Fruit fly (Drosophila melanogaster) whole organism, embryonic: Measurements from ENCODE around the gene Tim17b1.

Experiments used
- Abd-B ChIP-seq: fragments of 200-800 bp; sonication (Bioruptor generic); optimal IDR thresholded peaks from 2 replicates; lab custom pipeline; 2018; ENCODE audit warnings: missing biosample characterization, mild to moderate bottlenecking, missing genetic modification characterization, moderate library complexity
- Adf1 ChIP-seq: fragments of 200-800 bp; sonication (Bioruptor generic); IDR thresholded peaks from 2 replicates; pipeline ENCODE4 v1.3.6; 2022; ENCODE audit warnings: missing biosample characterization, missing genetic modification characterization
- Atf6 ChIP-seq: fragments of 200-800 bp; sonication (Bioruptor generic); IDR thresholded peaks from 2 replicates; pipeline ENCODE4 v1.3.6; 2022; ENCODE audit warnings: missing biosample characterization, missing genetic modification characterization
- CG10366 ChIP-seq: fragments of 200-800 bp; sonication (Bioruptor generic); IDR thresholded peaks from 2 replicates; pipeline ENCODE4 v1.3.6; 2022; ENCODE audit warnings: missing biosample characterization, missing genetic modification characterization
- CG10462 ChIP-seq: fragments of 200-800 bp; sonication (Bioruptor generic); optimal IDR thresholded peaks from 2 replicates; lab custom pipeline; 2016; ENCODE audit warnings: missing biosample characterization, missing genetic modification characterization
- CG12299 ChIP-seq: fragments of 200-800 bp; sonication (Bioruptor generic); optimal IDR thresholded peaks from 2 replicates; lab custom pipeline; 2018; ENCODE audit warnings: missing biosample characterization, mild to moderate bottlenecking, missing genetic modification characterization
- CG18011 ChIP-seq: fragments of 200-800 bp; sonication (Bioruptor generic); optimal IDR thresholded peaks from 2 replicates; lab custom pipeline; 2017; ENCODE audit warnings: missing biosample characterization, missing genetic modification characterization, mild to moderate bottlenecking, moderate library complexity, missing genotype
- CG30403 ChIP-seq: fragments of 200-800 bp; sonication (Bioruptor generic); optimal IDR thresholded peaks from 3 replicates; lab custom pipeline; 2016; ENCODE audit warnings: missing biosample characterization, missing genetic modification characterization
- CG33557 ChIP-seq: fragments of 200-800 bp; sonication (Bioruptor generic); optimal IDR thresholded peaks from 2 replicates; lab custom pipeline; 2019; ENCODE audit warnings: missing biosample characterization, mild to moderate bottlenecking, missing genetic modification characterization, moderate library complexity
- CG3995 ChIP-seq: fragments of 200-800 bp; sonication (Bioruptor generic); optimal IDR thresholded peaks from 3 replicates; lab custom pipeline; 2016; ENCODE audit warnings: missing biosample characterization, missing genetic modification characterization
- CG4404 ChIP-seq: fragments of 200-800 bp; sonication (Bioruptor generic); IDR thresholded peaks from 2 replicates; pipeline ENCODE4 v1.3.6; 2022; ENCODE audit warnings: missing biosample characterization, missing genetic modification characterization
- CG5245 ChIP-seq: fragments of 200-800 bp; sonication (Bioruptor generic); optimal IDR thresholded peaks from 3 replicates; lab custom pipeline; 2016; ENCODE audit warnings: missing biosample characterization, missing genetic modification characterization
- CG7372 ChIP-seq: fragments of 200-800 bp; sonication (Bioruptor generic); IDR thresholded peaks from 2 replicates; pipeline ENCODE4 v1.3.6; 2022; ENCODE audit warnings: missing biosample characterization, missing genetic modification characterization
- CG7556 ChIP-seq: fragments of 200-800 bp; sonication (Bioruptor generic); optimal IDR thresholded peaks from 2 replicates; lab custom pipeline; 2017; ENCODE audit warnings: missing biosample characterization, mild to moderate bottlenecking, missing genetic modification characterization
- CG9876 ChIP-seq: fragments of 200-800 bp; sonication (Bioruptor generic); optimal IDR thresholded peaks from 2 replicates; lab custom pipeline; 2016; ENCODE audit warnings: missing biosample characterization, missing genetic modification characterization
- CoRest ChIP-seq: fragments of 200-800 bp; sonication (Bioruptor generic); optimal IDR thresholded peaks from 3 replicates; lab custom pipeline; 2018; ENCODE audit warnings: missing biosample characterization, mild to moderate bottlenecking, missing genetic modification characterization, moderate library complexity
- D ChIP-seq, 2 experiments: fragments of 200-800 bp in 1 of 2; fragments of >200 bp in 1 of 2; sonication (Bioruptor generic) in 1 of 2; optimal IDR thresholded peaks; 2 replicates in 1 of 2; 3 replicates in 1 of 2; lab custom pipeline; 2017; ENCODE audit warnings: mild to moderate bottlenecking in 1 of 2, missing biosample characterization in 1 of 2, missing genetic modification characterization in 1 of 2, missing genetic modification reagents in 1 of 2
- D19A ChIP-seq: fragments of 200-800 bp; optimal IDR thresholded peaks from 3 replicates; lab custom pipeline; 2019; ENCODE audit warnings: missing biosample characterization, mild to moderate bottlenecking, missing genetic modification characterization, moderate library complexity
- Dref ChIP-seq: fragments of 200-800 bp; sonication (Bioruptor generic); IDR thresholded peaks from 2 replicates; pipeline ENCODE4 v1.3.6; 2022; ENCODE audit warnings: missing biosample characterization, missing genetic modification characterization
- E2f1 ChIP-seq: fragments of 200-800 bp; sonication (Bioruptor generic); IDR thresholded peaks from 2 replicates; pipeline ENCODE4 v1.3.6; 2022; ENCODE audit warnings: missing biosample characterization, missing genetic modification characterization
- ERR ChIP-seq: fragments of 200-800 bp; sonication (Bioruptor generic); optimal IDR thresholded peaks from 2 replicates; lab custom pipeline; 2016; ENCODE audit warnings: missing biosample characterization, missing genetic modification characterization
- Ets97D ChIP-seq: fragments of 200-800 bp; sonication (Bioruptor generic); optimal IDR thresholded peaks from 3 replicates; lab custom pipeline; 2016; ENCODE audit warnings: missing biosample characterization, missing genetic modification characterization
- Gsc ChIP-seq: fragments of 200-800 bp; sonication (Bioruptor generic); IDR thresholded peaks from 2 replicates; pipeline ENCODE4 v1.3.6; 2022; ENCODE audit warnings: missing biosample characterization, missing genetic modification characterization
- Hey ChIP-seq: fragments of 200-800 bp; sonication (Bioruptor generic); optimal IDR thresholded peaks from 3 replicates; lab custom pipeline; 2018; ENCODE audit warnings: missing biosample characterization, mild to moderate bottlenecking, missing genetic modification characterization
- Opbp ChIP-seq: fragments of 200-800 bp; sonication (Bioruptor generic); IDR thresholded peaks from 3 replicates; pipeline ENCODE4 v1.3.6; 2022; ENCODE audit warnings: missing biosample characterization, missing genetic modification characterization; ENCODE audit not compliant: partially characterized antibody
- Scr ChIP-seq: fragments of 200-800 bp; sonication (Bioruptor generic); IDR thresholded peaks from 2 replicates; pipeline ENCODE4 v1.3.6; 2022; ENCODE audit warnings: missing biosample characterization, missing genetic modification characterization; ENCODE audit not compliant: partially characterized antibody
- ap ChIP-seq: fragments of 200-800 bp; sonication (Bioruptor generic); IDR thresholded peaks from 2 replicates; pipeline ENCODE4 v1.3.6; 2022; ENCODE audit warnings: missing biosample characterization, missing genetic modification characterization
- ara ChIP-seq: fragments of 200-800 bp; sonication (Bioruptor generic); IDR thresholded peaks from 2 replicates; pipeline ENCODE4 v1.3.6; 2022; ENCODE audit warnings: missing biosample characterization, missing genetic modification characterization
- crol ChIP-seq: fragments of 200-800 bp; sonication (Bioruptor generic); IDR thresholded peaks from 2 replicates; pipeline ENCODE4 v1.3.6; 2022; ENCODE audit warnings: missing biosample characterization, missing genetic modification characterization
- crp ChIP-seq, 2 experiments: fragments of 200-800 bp; sonication (Bioruptor generic); optimal IDR thresholded peaks; 2 replicates in 1 of 2; 3 replicates in 1 of 2; lab custom pipeline; 2017; ENCODE audit warnings: missing biosample characterization in 2 of 2, missing genetic modification characterization in 2 of 2, mild to moderate bottlenecking in 1 of 2, moderate library complexity in 1 of 2
- dati ChIP-seq: fragments of 200-800 bp; sonication (Bioruptor generic); IDR thresholded peaks from 2 replicates; pipeline ENCODE4 v1.3.6; 2022; ENCODE audit warnings: missing biosample characterization, missing genetic modification characterization
- exex ChIP-seq: fragments of 200-800 bp; sonication (Bioruptor generic); optimal IDR thresholded peaks from 4 replicates; lab custom pipeline; 2018; ENCODE audit warnings: missing biosample characterization, mild to moderate bottlenecking, missing genetic modification characterization, moderate library complexity
- grn ChIP-seq: fragments of 200-800 bp; sonication (Bioruptor generic); optimal IDR thresholded peaks from 3 replicates; lab custom pipeline; 2017; ENCODE audit warnings: missing biosample characterization, missing genetic modification characterization
- ham ChIP-seq: fragments of 200-800 bp; sonication (Bioruptor generic); IDR thresholded peaks from 2 replicates; pipeline ENCODE4 v1.3.6; 2022; ENCODE audit warnings: missing biosample characterization, missing genetic modification characterization
- hb ChIP-seq: fragments of 200-800 bp; sonication (Bioruptor generic); IDR thresholded peaks from 3 replicates; pipeline ENCODE4 v1.3.6; 2022; ENCODE audit warnings: missing biosample characterization, missing genetic modification characterization; ENCODE audit not compliant: partially characterized antibody
- jing ChIP-seq: fragments of 200-800 bp; sonication (Bioruptor generic); optimal IDR thresholded peaks from 2 replicates; lab custom pipeline; 2018; ENCODE audit warnings: missing biosample characterization, mild to moderate bottlenecking, missing genetic modification characterization
- lbe ChIP-seq: fragments of 200-800 bp; sonication (Bioruptor generic); optimal IDR thresholded peaks from 2 replicates; lab custom pipeline; 2016; ENCODE audit warnings: missing biosample characterization, mild to moderate bottlenecking, missing genetic modification characterization
- lov ChIP-seq, 2 experiments: fragments of 200-800 bp in 1 of 2; fragments of >200 bp in 1 of 2; sonication (Bioruptor generic) in 1 of 2; IDR thresholded peaks in 1 of 2; optimal IDR thresholded peaks in 1 of 2; 2 replicates in 1 of 2; 3 replicates in 1 of 2; pipeline versions ENCODE4 v1.3.6 to Lab custom; 2017 to 2022; ENCODE audit warnings: missing biosample characterization in 1 of 2, missing genetic modification characterization in 1 of 2
- mirr ChIP-seq: fragments of 200-800 bp; sonication (Bioruptor generic); optimal IDR thresholded peaks from 3 replicates; lab custom pipeline; 2018; ENCODE audit warnings: missing biosample characterization, mild to moderate bottlenecking, missing genetic modification characterization
- oc ChIP-seq: fragments of 200-800 bp; sonication (Bioruptor generic); optimal IDR thresholded peaks from 2 replicates; lab custom pipeline; 2018; ENCODE audit warnings: missing biosample characterization, mild to moderate bottlenecking, missing genetic modification characterization, moderate library complexity
- otp ChIP-seq: fragments of 200-800 bp; sonication (Bioruptor generic); IDR thresholded peaks from 3 replicates; pipeline ENCODE4, ENCODE4 v1.3.6; 2022; ENCODE audit warnings: missing biosample characterization, missing genetic modification characterization
- pros ChIP-seq: fragments of 200-800 bp; sonication (Bioruptor generic); optimal IDR thresholded peaks from 3 replicates; lab custom pipeline; 2019; ENCODE audit warnings: missing biosample characterization, mild to moderate bottlenecking, missing genetic modification characterization, moderate library complexity
- rib ChIP-seq: fragments of 200-800 bp; sonication (Bioruptor generic); IDR thresholded peaks from 2 replicates; pipeline ENCODE4 v1.3.6; 2022; ENCODE audit warnings: missing biosample characterization, missing genetic modification characterization
- sim ChIP-seq: fragments of 200-800 bp; sonication (Bioruptor generic); IDR thresholded peaks from 2 replicates; pipeline ENCODE4 v1.3.6; 2022; ENCODE audit warnings: missing biosample characterization, missing genetic modification characterization
- ssp ChIP-seq: fragments of 200-800 bp; sonication (Bioruptor generic); IDR thresholded peaks from 2 replicates; pipeline ENCODE4 v1.3.6; 2022; ENCODE audit warnings: missing biosample characterization, missing genetic modification characterization
- tna ChIP-seq: fragments of 200-800 bp; sonication (Bioruptor generic); IDR thresholded peaks from 2 replicates; pipeline ENCODE4 v1.3.6; 2022; ENCODE audit warnings: missing biosample characterization, missing genetic modification characterization; ENCODE audit not compliant: partially characterized antibody
- toy ChIP-seq: fragments of 200-800 bp; sonication (Bioruptor generic); IDR thresholded peaks from 2 replicates; pipeline ENCODE4 v1.3.6; 2022; ENCODE audit warnings: missing biosample characterization, missing genetic modification characterization
- usp ChIP-seq: fragments of >200 bp; optimal IDR thresholded peaks from 2 replicates; lab custom pipeline; 2017; ENCODE audit warnings: missing biosample characterization, missing genetic modification characterization
- vnd ChIP-seq: fragments of 200-800 bp; sonication (Bioruptor generic); IDR thresholded peaks from 3 replicates; pipeline ENCODE4 v1.3.6; 2022; ENCODE audit warnings: missing biosample characterization, missing genetic modification characterization; ENCODE audit not compliant: partially characterized antibody
- wdn ChIP-seq: fragments of 200-800 bp; sonication (Bioruptor generic); IDR thresholded peaks from 2 replicates; pipeline ENCODE4 v1.3.6; 2022; ENCODE audit warnings: missing biosample characterization, missing genetic modification characterization
- zen2 ChIP-seq: fragments of 200-800 bp; sonication (Bioruptor generic); IDR thresholded peaks from 3 replicates; pipeline ENCODE4 v1.3.6; 2022; ENCODE audit warnings: missing biosample characterization, missing genetic modification characterization; ENCODE audit not compliant: partially characterized antibody

The Tim17b1 gene

dm6 chr3R:5278627-5279026 is 21.3 kb upstream of the Tim17b1 start (continued):
- TF ChIP-seq sim (GFP tag; lab: Robert Waterston, UW) (no peak), usp (no peak), Adf1 (GFP tag; lab: Robert Waterston, UW) (peak; percentile 51; the same call in 1 of the 2 replicates), oc (tag; lab: Kevin White, UChicago) (no peak), CoRest (tag; lab: Kevin White, UChicago) (no peak), CG12299 (tag; lab: Kevin White, UChicago) (no peak), Abd-B (GFP tag; lab: Kevin White, UChicago) (no peak), CG4404 (GFP tag; lab: Robert Waterston, UW) (no peak), exex (peak; percentile 92), crp (GFP tag; optimal IDR thresholded peaks at IDR 0.05; lab: Kevin White, UChicago) (no peak), CG30403 (GFP tag; lab: Kevin White, UChicago) (no peak), tna (GFP tag; lab: Robert Waterston, UW) (no peak), CG5245 (GFP tag; lab: Kevin White, UChicago) (no peak), jing (no peak), Ets97D (GFP tag; lab: Kevin White, UChicago) (no peak), zen2 (GFP tag; lab: Robert Waterston, UW) (no peak), CG9876 (GFP tag; lab: Kevin White, UChicago) (no peak), ara (GFP tag; lab: Robert Waterston, UW) (no peak), lov (optimal IDR thresholded peaks at IDR 0.05; lab: Kevin White, UChicago) (no peak), lov (GFP tag; IDR thresholded peaks at IDR 0.05; lab: Robert Waterston, UW) (no peak), toy (GFP tag; lab: Robert Waterston, UW) (no peak), rib (GFP tag; lab: Robert Waterston, UW) (0 out of 2 replicates have a peak, but pooled peaks have one; percentile 40), D19A (tag; lab: Kevin White, UChicago) (no peak), ham (no peak), Gsc (GFP tag; lab: Robert Waterston, UW) (no peak), CG7556 (GFP tag; lab: Kevin White, UChicago) (no peak), D (optimal IDR thresholded peaks at IDR 0.05; lab: Kevin White, UChicago) (no peak), D (GFP tag; optimal IDR thresholded peaks at IDR 0.05; lab: Kevin White, UChicago) (no peak), Scr (GFP tag; lab: Robert Waterston, UW) (no peak), CG10366 (GFP tag; lab: Robert Waterston, UW) (no peak), CG10462 (GFP tag; lab: Kevin White, UChicago) (no peak), Hey (tag; lab: Kevin White, UChicago) (peak; percentile 27), Dref (no peak), ERR (no peak), vnd (GFP tag; lab: Robert Waterston, UW) (no peak), CG3995 (no peak), ap (GFP tag; lab: Robert Waterston, UW) (no peak), CG18011 (GFP tag; lab: Kevin White, UChicago) (no peak), ssp (GFP tag; lab: Robert Waterston, UW) (no peak), wdn (GFP tag; lab: Robert Waterston, UW) (no peak), crol (GFP tag; lab: Robert Waterston, UW) (no peak), otp (no peak), dati (GFP tag; lab: Robert Waterston, UW) (no peak), mirr (GFP tag; lab: Kevin White, UChicago) (peak; percentile 57), Opbp (no peak), hb (GFP tag; lab: Robert Waterston, UW) (no peak), CG7372 (GFP tag; lab: Robert Waterston, UW) (no peak), grn (GFP tag; lab: Kevin White, UChicago) (peak; percentile 94), pros (no peak), E2f1 (GFP tag; lab: Robert Waterston, UW) (no peak), lbe (no peak), CG33557 (GFP tag; lab: Kevin White, UChicago) (no peak), Atf6 (no peak)
